Worm (Caenorhabditis elegans) whole organism, early embryonic: ENCODE results near the gene Y110A2AL.6.

Experiments
- ama-1 ChIP-seq: fragments of 150-350 bp; optimal IDR thresholded peaks from 2 replicates; lab custom pipeline; 2014
- ceh-13 ChIP-seq: fragments of 200-800 bp; sonication (Bioruptor generic); optimal IDR thresholded peaks from 2 replicates; lab custom pipeline; 2018; ENCODE audit warnings: mild to moderate bottlenecking, missing genetic modification characterization, missing compliant biosample characterization
- flt-1 ChIP-seq: fragments of 200-800 bp; sonication (Bioruptor generic); IDR thresholded peaks from 2 replicates; pipeline ENCODE4 v1.3.6; 2022; ENCODE audit warnings: missing genetic modification characterization, missing compliant biosample characterization
- tbx-37 ChIP-seq: fragments of 200-800 bp; sonication (Bioruptor generic); conservative IDR thresholded peaks from 2 replicates; pipeline ENCODE4 v1.3.6; 2022; ENCODE audit warnings: missing genetic modification reagents, missing genetic modification characterization, missing compliant biosample characterization

ce11 chrII:2826073-2826472 lies 15.4 kb downstream of the Y110A2AL.6 start, which contains the start of gene K12H6.5:
- TF ChIP-seq ama-1 (lab: Kevin White, UChicago) (no peak), ceh-13 (GFP tag; lab: Kevin White, UChicago) (no peak), flt-1 (GFP tag; lab: Robert Waterston, UW) (no peak), tbx-37 (GFP tag; lab: Robert Waterston, UW) (no peak)
